Fruit fly (Drosophila melanogaster): ENCODE measurements around the gene CG42762.
A peak's percentile ranks its signal among the peaks of the same experiment; 100 is the strongest.

The CG42762 gene

DNA sequence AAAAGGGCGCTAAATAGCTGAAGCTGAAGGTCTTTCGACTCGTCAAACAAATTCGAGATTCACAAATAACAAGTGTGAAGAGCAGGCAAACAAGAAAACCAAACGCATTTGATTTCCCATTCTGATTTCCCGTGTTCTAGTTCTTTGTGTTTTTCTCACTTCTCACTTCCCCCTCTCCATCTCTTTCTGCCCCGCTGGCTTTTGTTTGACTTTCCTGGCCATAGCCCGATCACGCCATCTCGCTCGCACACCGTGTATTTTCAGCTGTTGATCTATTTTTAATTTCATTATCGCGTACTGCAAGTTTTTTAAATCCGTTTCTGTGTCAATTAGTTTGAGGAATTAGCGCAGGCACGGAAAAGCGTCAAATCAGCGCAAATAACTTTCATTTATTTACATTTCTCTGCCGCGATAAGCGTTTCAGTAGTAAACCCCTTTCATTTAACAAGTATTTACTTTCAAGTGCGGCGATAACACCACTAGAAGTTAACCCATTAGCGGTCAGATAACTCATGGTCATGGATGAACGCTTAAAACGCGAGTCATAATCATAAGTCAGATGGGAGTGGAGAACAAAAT, 19.8 kb upstream of the CG42762 start:
- TF ChIP-seq topi (GFP tag; optimal IDR thresholded peaks at IDR 0.05), result no peak
- TF ChIP-seq CG16779 (tag; optimal IDR thresholded peaks at IDR 0.05), result peak; percentile 1
- 0 out of 3 replicates have a peak, but pooled peaks have one; percentile 30 for TF ChIP-seq eg (GFP tag; IDR thresholded peaks at IDR 0.05)
- peak; percentile 93 for TF ChIP-seq fkh (GFP tag; optimal IDR thresholded peaks at IDR 0.05)
- peak; percentile 30 for TF ChIP-seq Sox14 (GFP tag; optimal IDR thresholded peaks at IDR 0.05)

- TF ChIP-seq CG7368 (GFP tag; optimal IDR thresholded peaks at IDR 0.05), result no peak
- no peak for TF ChIP-seq Met (GFP tag; optimal IDR thresholded peaks at IDR 0.05)
- TF ChIP-seq CG3919 (GFP tag; optimal IDR thresholded peaks at IDR 0.05), result peak; percentile 20
- TF ChIP-seq CG6808 (GFP tag; optimal IDR thresholded peaks at IDR 0.05), result peak; percentile 50
- TF ChIP-seq Sox14 (GFP tag; optimal IDR thresholded peaks at IDR 0.05), result no peak
- no peak for TF ChIP-seq fd59A (GFP tag; optimal IDR thresholded peaks at IDR 0.05)
Measured at dm6 chr2L:8163025-8163351, 19.1 kb upstream of the CG42762 start, which contains the start of gene Piezo. Gene Piezo, plus strand, starts transcription at chr2L:8163073.

DNA sequence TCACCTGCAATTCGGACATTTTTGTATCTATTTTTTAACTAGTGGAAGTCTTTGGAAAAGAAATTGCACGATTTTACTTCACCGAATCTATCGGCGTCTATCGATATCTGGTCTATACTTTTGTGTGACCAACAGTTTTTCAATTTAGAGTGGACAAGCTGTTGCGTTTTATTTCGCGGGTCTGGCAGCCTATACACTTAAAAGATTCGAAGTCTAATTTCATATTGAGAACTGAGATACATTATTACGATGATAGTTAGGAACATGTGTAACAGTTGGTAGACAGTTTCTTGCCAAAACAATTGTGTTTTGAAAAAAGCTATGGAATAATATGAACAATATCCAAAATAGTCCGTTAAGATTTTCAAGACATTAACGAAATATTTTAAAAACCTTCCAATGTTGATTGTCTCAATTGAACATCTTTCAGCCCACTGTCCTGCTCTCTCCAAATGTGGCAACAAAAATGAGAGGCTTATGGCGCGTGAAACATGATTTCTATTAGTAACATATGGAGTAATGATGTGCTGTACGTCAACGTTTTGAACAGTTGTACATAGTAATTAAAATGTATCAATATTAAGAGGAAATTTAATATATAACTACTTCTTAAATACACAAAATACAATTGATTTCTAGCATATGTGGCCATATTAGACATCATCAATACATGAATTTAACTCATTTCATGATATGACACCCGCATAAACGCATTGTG, 18.6 kb upstream of the CG42762 start, which contains the start of gene Acbp1:
TSS of gene Acbp1 (minus strand) at position 146 of the 718 bp plus-strand sequence.
- TF ChIP-seq CG8319 (GFP tag; optimal IDR thresholded peaks at IDR 0.05), result peak; percentile 86
- TF ChIP-seq lz (GFP tag; optimal IDR thresholded peaks at IDR 0.05), result peak; percentile 93
- peak; percentile 97 for TF ChIP-seq CG6808 (GFP tag; optimal IDR thresholded peaks at IDR 0.05)
- TF ChIP-seq CG11762 (GFP tag; optimal IDR thresholded peaks at IDR 0.05; ENCODE audit: insufficient read depth), result peak; percentile 90
- TF ChIP-seq CG6854 (GFP tag; optimal IDR thresholded peaks at IDR 0.05), result peak; percentile 98
- TF ChIP-seq Eip75B (GFP tag; optimal IDR thresholded peaks at IDR 0.05), result peak; percentile 92
- peak; percentile 97 for TF ChIP-seq Sox14 (GFP tag; optimal IDR thresholded peaks at IDR 0.05)
- TF ChIP-seq topi (GFP tag; optimal IDR thresholded peaks at IDR 0.05), result peak; percentile 94
- peak; percentile 98 for TF ChIP-seq Ets96B (tag; optimal IDR thresholded peaks at IDR 0.05)
- TF ChIP-seq CG6276 (GFP tag; optimal IDR thresholded peaks at IDR 0.05), result peak; percentile 98
- TF ChIP-seq CG3919 (GFP tag; optimal IDR thresholded peaks at IDR 0.05), result peak; percentile 96
- peak; percentile 94 for TF ChIP-seq fd59A (GFP tag; optimal IDR thresholded peaks at IDR 0.05)
- peak; percentile 97 for TF ChIP-seq CG10669 (GFP tag; optimal IDR thresholded peaks at IDR 0.05)
- peak; percentile 94 for TF ChIP-seq acj6 (GFP tag; optimal IDR thresholded peaks at IDR 0.05)
- peak; percentile 97 to 98 for TF ChIP-seq ss (GFP tag; optimal IDR thresholded peaks at IDR 0.05)
- peak; percentile 97 for TF ChIP-seq CG8119 (GFP tag; IDR thresholded peaks at IDR 0.05)
- peak; percentile 97 for TF ChIP-seq esn (GFP tag; optimal IDR thresholded peaks at IDR 0.05)
- TF ChIP-seq CG10631 (GFP tag; optimal IDR thresholded peaks at IDR 0.05), result peak; percentile 94
- peak; percentile 97 for TF ChIP-seq CG15336 (GFP tag; IDR thresholded peaks at IDR 0.05)
- TF ChIP-seq pdm3 (GFP tag; optimal IDR thresholded peaks at IDR 0.05), result peak; percentile 94
- peak; percentile 93 for TF ChIP-seq Ets21C (GFP tag; optimal IDR thresholded peaks at IDR 0.05)
- peak; percentile 94 for TF ChIP-seq CG1621 (tag; optimal IDR thresholded peaks at IDR 0.05)
- peak; percentile 97 for TF ChIP-seq Sox102F (GFP tag; optimal IDR thresholded peaks at IDR 0.05)
- peak; percentile 94 for TF ChIP-seq Hr39 (GFP tag; optimal IDR thresholded peaks at IDR 0.05)
- peak; percentile 94 for TF ChIP-seq OdsH (GFP tag; optimal IDR thresholded peaks at IDR 0.05)
- TF ChIP-seq Met (GFP tag; optimal IDR thresholded peaks at IDR 0.05), result peak; percentile 95
- TF ChIP-seq dsx (GFP tag; optimal IDR thresholded peaks at IDR 0.05; ENCODE audit: poor library complexity, severe bottlenecking), result peak; percentile 96
- TF ChIP-seq CG9139 (GFP tag; optimal IDR thresholded peaks at IDR 0.05), result peak; percentile 95
- peak; percentile 94 for TF ChIP-seq CG7368 (GFP tag; optimal IDR thresholded peaks at IDR 0.05)
- TF ChIP-seq Blimp-1 (GFP tag; optimal IDR thresholded peaks at IDR 0.05), result peak; percentile 92
- peak; percentile 93 for TF ChIP-seq dac (GFP tag; optimal IDR thresholded peaks at IDR 0.05)
- peak; percentile 97 for TF ChIP-seq CG16779 (tag; optimal IDR thresholded peaks at IDR 0.05)
- peak; percentile 95 for TF ChIP-seq spab (GFP tag; optimal IDR thresholded peaks at IDR 0.05)
- TF ChIP-seq salr (GFP tag; optimal IDR thresholded peaks at IDR 0.05), result peak; percentile 75 to 93
- peak; percentile 98 for TF ChIP-seq net (GFP tag; optimal IDR thresholded peaks at IDR 0.05)
- TF ChIP-seq CG8632 (GFP tag; optimal IDR thresholded peaks at IDR 0.05), result peak; percentile 97
- peak; percentile 69 for TF ChIP-seq Hr38 (GFP tag; optimal IDR thresholded peaks at IDR 0.05)
- TF ChIP-seq fd85E (GFP tag; optimal IDR thresholded peaks at IDR 0.05), result peak; percentile 85
- TF ChIP-seq fkh (GFP tag; optimal IDR thresholded peaks at IDR 0.05), result peak; percentile 70
- peak; percentile 96 for TF ChIP-seq Eip93F (GFP tag; optimal IDR thresholded peaks at IDR 0.05)
- TF ChIP-seq Lpt (GFP tag; optimal IDR thresholded peaks at IDR 0.05), result peak; percentile 95
- peak; percentile 91 for TF ChIP-seq vri (GFP tag; optimal IDR thresholded peaks at IDR 0.05)
